Worm (Caenorhabditis elegans): ENCODE measurements around the gene F53A2.3.

DNA sequence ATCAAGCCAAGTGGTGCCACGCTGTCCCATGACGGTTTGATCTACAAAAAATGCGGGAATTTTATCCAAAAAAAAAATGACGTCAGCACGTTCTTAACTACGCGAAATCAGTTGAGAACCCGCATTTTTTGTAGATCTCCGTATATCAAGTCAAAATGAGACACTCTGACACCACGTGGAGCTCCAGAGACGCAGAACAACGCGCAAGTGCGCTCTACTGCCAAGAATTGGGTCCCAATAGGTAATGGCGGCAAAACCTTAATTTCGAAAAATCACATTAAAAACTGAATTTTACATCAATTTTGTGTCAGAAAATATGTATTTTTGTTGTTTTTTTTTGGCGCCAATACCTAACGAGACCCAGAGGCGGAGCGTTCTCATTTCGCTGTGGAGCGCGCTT is 22.6 kb downstream of the F53A2.3 start:
- TF ChIP-seq flt-1 (GFP tag; IDR thresholded peaks at IDR 0.05), result no peak
- TF ChIP-seq cog-1 (tag; optimal IDR thresholded peaks at IDR 0.05), result no peak
- no peak for TF ChIP-seq ztf-23 (GFP tag; IDR thresholded peaks at IDR 0.05)
- no peak for TF ChIP-seq med-1 (GFP tag; optimal IDR thresholded peaks at IDR 0.05; ENCODE audit: insufficient read depth)
- TF ChIP-seq klf-2 (GFP tag; conservative IDR thresholded peaks at IDR 0.05), result no peak
- TF ChIP-seq ztf-29 (GFP tag; IDR thresholded peaks at IDR 0.05), result no peak
- no peak for TF ChIP-seq ref-1 (GFP tag; conservative IDR thresholded peaks at IDR 0.05)
